Worm (Caenorhabditis elegans): ENCODE data around the gene del-2.

del-2 gene

ce11 chrIV:9677226-9677992 is 35.6 kb upstream of the del-2 start (continued):
- TF ChIP-seq snpc-1.3 (tag; optimal IDR thresholded peaks at IDR 0.05; ENCODE audit: insufficient read depth) (no peak), mcd-1 (GFP tag; IDR thresholded peaks at IDR 0.05) (no peak), B0035.1 (tag; optimal IDR thresholded peaks at IDR 0.05) (no peak), dox-1 (GFP tag; IDR thresholded peaks at IDR 0.05) (0 out of 2 replicates have a peak, but pooled peaks have one; percentile 7), let-526 (GFP tag; IDR thresholded peaks at IDR 0.05) (no peak), egl-18 (GFP tag; IDR thresholded peaks at IDR 0.05) (no peak), hrde-1 (tag; optimal IDR thresholded peaks at IDR 0.05; ENCODE audit: borderline replicate concordance) (no peak), Y56A3A.18 (GFP tag; IDR thresholded peaks at IDR 0.05) (no peak), ztf-26 (tag; optimal IDR thresholded peaks at IDR 0.05) (no peak), nhr-179 (tag; optimal IDR thresholded peaks at IDR 0.05) (no peak), B0261.1 (tag; optimal IDR thresholded peaks at IDR 0.05) (no peak), T26A5.8 (tag; optimal IDR thresholded peaks at IDR 0.05) (no peak), hlh-26 (GFP tag; conservative IDR thresholded peaks at IDR 0.05) (no peak), hmg-1.2 (GFP tag; IDR thresholded peaks at IDR 0.05) (peak; percentile 80), nhr-80 (tag; optimal IDR thresholded peaks at IDR 0.05) (peak; percentile 79), madf-3 (GFP tag; IDR thresholded peaks at IDR 0.05) (no peak), pbrm-1 (GFP tag; IDR thresholded peaks at IDR 0.05) (no peak), F55B11.4 (tag; optimal IDR thresholded peaks at IDR 0.05; ENCODE audit: borderline replicate concordance, insufficient read depth) (no peak), cebp-1 (GFP tag; IDR thresholded peaks at IDR 0.05) (peak; percentile 28; the same call in 1 of the 2 replicates), cebp-1 (tag; optimal IDR thresholded peaks at IDR 0.05) (peak; percentile 64), tbp1 (GFP tag; optimal IDR thresholded peaks at IDR 0.05) (no peak), chd-7 (tag; optimal IDR thresholded peaks at IDR 0.05) (peak; percentile 42), ZK185.1 (tag; optimal IDR thresholded peaks at IDR 0.05; ENCODE audit: poor library complexity, severe bottlenecking) (no peak), hmg-20 (GFP tag; IDR thresholded peaks at IDR 0.05) (no peak), B0019.2 (GFP tag; conservative IDR thresholded peaks at IDR 0.05) (no peak), dpl-1 (GFP tag; optimal IDR thresholded peaks at IDR 0.05) (no peak), F39B2.1 (GFP tag; IDR thresholded peaks at IDR 0.05) (no peak), nfya-2 (GFP tag; IDR thresholded peaks at IDR 0.05) (no peak), rcor-1 (GFP tag; IDR thresholded peaks at IDR 0.05) (no peak), ekl-4 (GFP tag; IDR thresholded peaks at IDR 0.05) (no peak), ztf-3 (GFP tag; optimal IDR thresholded peaks at IDR 0.05) (no peak), somi-1 (GFP tag; optimal IDR thresholded peaks at IDR 0.05) (peak; percentile 83)

- TF ChIP-seq nfyb-1 (GFP tag; IDR thresholded peaks at IDR 0.05) (0 out of 2 replicates have a peak, but pooled peaks have one; percentile 25), nhr-80 (tag; optimal IDR thresholded peaks at IDR 0.05) (peak; percentile 56), cebp-1 (GFP tag; IDR thresholded peaks at IDR 0.05) (no peak), cebp-1 (tag; optimal IDR thresholded peaks at IDR 0.05) (peak; percentile 9), nhr-27 (tag; optimal IDR thresholded peaks at IDR 0.05) (no peak)
Measured at ce11 chrIV:9676535-9676934, 34.7 kb upstream of the del-2 start.

- no peak for TF ChIP-seq him-1 (tag; optimal IDR thresholded peaks at IDR 0.05)
- no peak for TF ChIP-seq egl-18 (GFP tag; IDR thresholded peaks at IDR 0.05)
- TF ChIP-seq mcd-1 (GFP tag; IDR thresholded peaks at IDR 0.05): no peak
- TF ChIP-seq ztf-18 (tag; optimal IDR thresholded peaks at IDR 0.05): no peak
- TF ChIP-seq akir-1 (GFP tag; optimal IDR thresholded peaks at IDR 0.05): no peak
Measured at ce11 chrIV:9675572-9675971, 33.7 kb upstream of the del-2 start, which contains the start of gene nhr-34. Gene nhr-34 (minus strand): TSS chrIV:9675672.
